Fruit fly (Drosophila melanogaster) whole organism, embryonic: Measurements from ENCODE around the gene ewg.
A peak's percentile ranks its signal among the peaks of the same experiment; 100 is the strongest.

ENCODE experiments used
- Abd-B ChIP-seq: fragments of 200-800 bp; sonication (Bioruptor generic); optimal IDR thresholded peaks from 2 replicates; lab custom pipeline; 2018; ENCODE audit warnings: missing biosample characterization, mild to moderate bottlenecking, missing genetic modification characterization, moderate library complexity
- BEAF-32 ChIP-seq: fragments of 200-800 bp; sonication (Bioruptor generic); optimal IDR thresholded peaks from 3 replicates; lab custom pipeline; 2017; ENCODE audit warnings: missing biosample characterization, missing genetic modification characterization, mild to moderate bottlenecking, moderate library complexity, missing genetic modification reagents
- CG10565 ChIP-seq: fragments of 200-800 bp; sonication (Bioruptor generic); optimal IDR thresholded peaks from 3 replicates; lab custom pipeline; 2016; ENCODE audit warnings: missing biosample characterization, mild to moderate bottlenecking, missing genetic modification characterization
- CG12744 ChIP-seq: fragments of 200-800 bp; sonication (Bioruptor generic); optimal IDR thresholded peaks from 2 replicates; lab custom pipeline; 2016; ENCODE audit warnings: missing biosample characterization, missing genetic modification characterization
- CG13287 ChIP-seq: fragments of 200-800 bp; sonication (Bioruptor generic); IDR thresholded peaks from 2 replicates; pipeline ENCODE4 v1.3.6; 2022; ENCODE audit warnings: missing biosample characterization, missing genetic modification characterization; ENCODE audit not compliant: partially characterized antibody
- CG15011 ChIP-seq: fragments of 200-800 bp; sonication (Bioruptor generic); optimal IDR thresholded peaks from 3 replicates; lab custom pipeline; 2018; ENCODE audit warnings: missing biosample characterization, mild to moderate bottlenecking, missing genetic modification characterization
- CG15514 ChIP-seq: fragments of 200-800 bp; sonication (Bioruptor generic); optimal IDR thresholded peaks from 3 replicates; lab custom pipeline; 2017; ENCODE audit warnings: missing biosample characterization, missing genetic modification characterization, mild to moderate bottlenecking, moderate library complexity, missing genetic modification reagents
- CG15601 ChIP-seq: fragments of 200-800 bp; sonication (Bioruptor generic); optimal IDR thresholded peaks from 3 replicates; lab custom pipeline; 2019; ENCODE audit warnings: missing biosample characterization, mild to moderate bottlenecking, missing genetic modification characterization, moderate library complexity
- CG1602 ChIP-seq: fragments of 200-800 bp; sonication (Bioruptor generic); optimal IDR thresholded peaks from 3 replicates; lab custom pipeline; 2016; ENCODE audit warnings: missing biosample characterization, missing genetic modification characterization
- CG1603 ChIP-seq: fragments of 200-800 bp; sonication (Bioruptor generic); optimal IDR thresholded peaks from 2 replicates; lab custom pipeline; 2019; ENCODE audit warnings: missing biosample characterization, mild to moderate bottlenecking, missing genetic modification characterization, moderate library complexity
- CG17612 ChIP-seq: fragments of 200-800 bp; sonication (Bioruptor generic); IDR thresholded peaks from 2 replicates; pipeline ENCODE4 v1.3.6; 2022; ENCODE audit warnings: missing biosample characterization, missing genetic modification characterization
- CG31388 ChIP-seq: fragments of 200-800 bp; sonication (Bioruptor generic); optimal IDR thresholded peaks from 2 replicates; lab custom pipeline; 2016; ENCODE audit warnings: missing biosample characterization, missing genetic modification characterization
- CG34224 ChIP-seq: fragments of 200-800 bp; sonication (Bioruptor generic); IDR thresholded peaks from 3 replicates; pipeline ENCODE4 v1.3.6; 2022; ENCODE audit warnings: missing biosample characterization, missing genetic modification characterization; ENCODE audit not compliant: partially characterized antibody
- CG3838 ChIP-seq: fragments of 200-800 bp; sonication (Bioruptor generic); optimal IDR thresholded peaks from 3 replicates; lab custom pipeline; 2016; ENCODE audit warnings: missing biosample characterization, missing genetic modification characterization
- CG6272 ChIP-seq: fragments of 200-800 bp; sonication (Bioruptor generic); IDR thresholded peaks from 2 replicates; pipeline ENCODE4 v1.3.6; 2022; ENCODE audit warnings: missing biosample characterization, missing genetic modification characterization
- CG8359 ChIP-seq: fragments of 200-800 bp; sonication (Bioruptor generic); optimal IDR thresholded peaks from 2 replicates; lab custom pipeline; 2017; ENCODE audit warnings: missing biosample characterization, mild to moderate bottlenecking, missing genetic modification characterization, borderline replicate concordance
- CG8478 ChIP-seq: fragments of >200 bp; optimal IDR thresholded peaks from 2 replicates; lab custom pipeline; 2018
- CG8924 ChIP-seq: fragments of 200-800 bp; optimal IDR thresholded peaks from 3 replicates; lab custom pipeline; 2019; ENCODE audit warnings: missing biosample characterization, mild to moderate bottlenecking, missing genetic modification characterization, moderate library complexity
- CG9876 ChIP-seq: fragments of 200-800 bp; sonication (Bioruptor generic); optimal IDR thresholded peaks from 2 replicates; lab custom pipeline; 2016; ENCODE audit warnings: missing biosample characterization, missing genetic modification characterization
- Camta ChIP-seq: fragments of 200-800 bp; sonication (Bioruptor generic); optimal IDR thresholded peaks from 2 replicates; lab custom pipeline; 2016; ENCODE audit warnings: missing biosample characterization, missing genetic modification characterization
- D19A ChIP-seq: fragments of 200-800 bp; optimal IDR thresholded peaks from 3 replicates; lab custom pipeline; 2019; ENCODE audit warnings: missing biosample characterization, mild to moderate bottlenecking, missing genetic modification characterization, moderate library complexity
- Dad ChIP-seq: fragments of 200-800 bp; sonication (Bioruptor generic); optimal IDR thresholded peaks from 3 replicates; lab custom pipeline; 2016; ENCODE audit warnings: missing biosample characterization, missing genetic modification characterization
- Dbx ChIP-seq: fragments of 200-800 bp; sonication (Bioruptor generic); IDR thresholded peaks from 3 replicates; pipeline ENCODE4 v1.3.6; 2022; ENCODE audit warnings: missing biosample characterization, missing genetic modification characterization
- Dfd ChIP-seq, 2 experiments: fragments of >200 bp; optimal IDR thresholded peaks; 2 replicates each; lab custom pipeline; 2017; ENCODE audit warnings: missing biosample characterization in 2 of 2, missing genetic modification characterization in 2 of 2
- Dll ChIP-seq: fragments of 200-800 bp; sonication (Bioruptor generic); IDR thresholded peaks from 4 replicates; pipeline ENCODE4 v1.3.6; 2022; ENCODE audit warnings: missing biosample characterization, missing genetic modification characterization; ENCODE audit not compliant: partially characterized antibody
- E2f2 ChIP-seq: fragments of 200-800 bp; sonication (Bioruptor generic); IDR thresholded peaks from 2 replicates; pipeline ENCODE4 v1.3.6; 2022; ENCODE audit warnings: missing biosample characterization, missing genetic modification characterization
- Fer2 ChIP-seq: fragments of 200-800 bp; sonication (Bioruptor generic); optimal IDR thresholded peaks from 2 replicates; lab custom pipeline; 2018; ENCODE audit warnings: missing biosample characterization, mild to moderate bottlenecking, missing genetic modification characterization, moderate library complexity
- HLHmδ ChIP-seq: fragments of 200-800 bp; sonication (Bioruptor generic); optimal IDR thresholded peaks from 2 replicates; lab custom pipeline; 2018; ENCODE audit warnings: missing biosample characterization, mild to moderate bottlenecking, missing genetic modification characterization, moderate library complexity
- Hey ChIP-seq: fragments of 200-800 bp; sonication (Bioruptor generic); optimal IDR thresholded peaks from 3 replicates; lab custom pipeline; 2018; ENCODE audit warnings: missing biosample characterization, mild to moderate bottlenecking, missing genetic modification characterization
- Jarid2 ChIP-seq: fragments of 200-800 bp; sonication (Bioruptor generic); optimal IDR thresholded peaks from 3 replicates; lab custom pipeline; 2017; ENCODE audit warnings: mild to moderate bottlenecking, missing biosample characterization, missing genetic modification reagents, missing genetic modification characterization
- Med ChIP-seq: fragments of 200-800 bp; sonication (Bioruptor generic); peaks from one replicate; lab custom pipeline; 2016; ENCODE audit warnings: missing biosample characterization, missing genetic modification characterization, mild to moderate bottlenecking, inconsistent platforms, moderate library complexity
- Mes4 ChIP-seq: fragments of 200-800 bp; sonication (Bioruptor generic); optimal IDR thresholded peaks from 2 replicates; lab custom pipeline; 2016; ENCODE audit warnings: missing biosample characterization, missing genetic modification characterization
- Nf-YB ChIP-seq: fragments of 200-800 bp; sonication (Bioruptor generic); optimal IDR thresholded peaks from 3 replicates; lab custom pipeline; 2019; ENCODE audit warnings: missing biosample characterization, mild to moderate bottlenecking, missing genetic modification characterization, moderate library complexity
- Ravus ChIP-seq: fragments of 200-800 bp; sonication (Bioruptor generic); IDR thresholded peaks from 2 replicates; pipeline ENCODE4 v1.3.6; 2022; ENCODE audit warnings: missing biosample characterization, missing genetic modification characterization
- Taf1 ChIP-seq: fragments of 200-800 bp; sonication (Bioruptor generic); IDR thresholded peaks from 2 replicates; pipeline ENCODE4 v1.3.6; 2022; ENCODE audit warnings: missing biosample characterization, missing genetic modification characterization
- cad ChIP-seq: fragments of >200 bp; optimal IDR thresholded peaks from 2 replicates; lab custom pipeline; 2017; ENCODE audit warnings: missing biosample characterization, missing genetic modification characterization
- caup ChIP-seq: fragments of 200-800 bp; sonication (Bioruptor generic); optimal IDR thresholded peaks from 3 replicates; lab custom pipeline; 2017; ENCODE audit warnings: missing biosample characterization, mild to moderate bottlenecking, missing genetic modification characterization, moderate library complexity; ENCODE audit not compliant: severe bottlenecking
- croc ChIP-seq: fragments of 200-800 bp; sonication (Bioruptor generic); conservative IDR thresholded peaks from 3 replicates; pipeline ENCODE4 v1.3.6; 2022; ENCODE audit warnings: missing biosample characterization, missing genetic modification characterization
- cwo ChIP-seq: fragments of 200-800 bp; sonication (Bioruptor generic); optimal IDR thresholded peaks from 3 replicates; lab custom pipeline; 2017; ENCODE audit warnings: missing biosample characterization, missing genetic modification characterization, mild to moderate bottlenecking, moderate library complexity, missing genetic modification reagents
- dmrt11E ChIP-seq: fragments of 200-800 bp; sonication (Bioruptor generic); optimal IDR thresholded peaks from 3 replicates; lab custom pipeline; 2018; ENCODE audit warnings: missing biosample characterization, mild to moderate bottlenecking, missing genetic modification characterization, moderate library complexity
- en ChIP-seq: fragments of 200-800 bp; sonication (Bioruptor generic); optimal IDR thresholded peaks from 2 replicates; lab custom pipeline; 2016; ENCODE audit warnings: missing biosample characterization, missing genetic modification characterization
- eyg ChIP-seq: fragments of 200-800 bp; sonication (Bioruptor generic); optimal IDR thresholded peaks from 3 replicates; lab custom pipeline; 2016; ENCODE audit warnings: missing biosample characterization, missing genetic modification characterization
- gem ChIP-seq: fragments of 200-800 bp; sonication (Bioruptor generic); optimal IDR thresholded peaks from 2 replicates; lab custom pipeline; 2019; ENCODE audit warnings: missing biosample characterization, mild to moderate bottlenecking, missing genetic modification characterization, moderate library complexity
- lbe ChIP-seq: fragments of 200-800 bp; sonication (Bioruptor generic); optimal IDR thresholded peaks from 2 replicates; lab custom pipeline; 2016; ENCODE audit warnings: missing biosample characterization, mild to moderate bottlenecking, missing genetic modification characterization
- luna ChIP-seq: fragments of 200-800 bp; sonication (Bioruptor generic); optimal IDR thresholded peaks from 2 replicates; lab custom pipeline; 2016; ENCODE audit warnings: missing biosample characterization, missing genetic modification characterization
- pita ChIP-seq: fragments of 200-800 bp; sonication (Bioruptor generic); optimal IDR thresholded peaks from 2 replicates; lab custom pipeline; 2017; ENCODE audit warnings: missing biosample characterization, mild to moderate bottlenecking, missing genetic modification characterization
- ranshi ChIP-seq: fragments of 200-800 bp; sonication (Bioruptor generic); IDR thresholded peaks from 2 replicates; pipeline ENCODE4 v1.3.6; 2022; ENCODE audit warnings: missing biosample characterization, missing genetic modification characterization
- vnd ChIP-seq: fragments of 200-800 bp; sonication (Bioruptor generic); IDR thresholded peaks from 3 replicates; pipeline ENCODE4 v1.3.6; 2022; ENCODE audit warnings: missing biosample characterization, missing genetic modification characterization; ENCODE audit not compliant: partially characterized antibody
- wor ChIP-seq: fragments of 200-800 bp; sonication (Bioruptor generic); IDR thresholded peaks from 2 replicates; pipeline ENCODE4 v1.3.6; 2022; ENCODE audit warnings: missing biosample characterization, missing genetic modification characterization

Gene ewg

DNA sequence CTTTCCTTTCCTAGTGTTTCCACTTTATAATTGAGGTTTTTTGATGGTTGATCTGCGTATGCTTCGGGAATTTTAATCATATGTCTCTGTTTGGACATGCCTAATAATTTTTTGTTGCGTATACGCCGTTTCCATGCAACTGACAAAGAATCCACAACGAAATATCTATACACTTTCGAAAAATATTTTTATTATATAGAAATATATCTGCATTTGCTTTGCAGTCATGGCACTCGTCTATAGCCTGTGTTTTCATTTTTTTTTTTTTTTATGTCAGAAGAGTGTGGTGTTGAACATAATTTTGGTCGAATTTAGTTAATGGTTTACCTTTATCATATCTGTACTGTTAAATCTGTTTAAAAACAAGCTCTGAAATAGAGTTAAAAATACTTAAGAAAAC lies 16.7 kb downstream of the ewg start:
- TF ChIP-seq D19A (tag; lab: Kevin White, UChicago), result peak; percentile 78
- TF ChIP-seq CG31388 (GFP tag; lab: Kevin White, UChicago), result no peak
- peak; percentile 1 for TF ChIP-seq gem (tag; lab: Kevin White, UChicago)
- no peak for TF ChIP-seq CG17612 (GFP tag; lab: Robert Waterston, UW)
- peak; percentile 1 for TF ChIP-seq Med (GFP tag; lab: Kevin White, UChicago)
- peak; percentile 5 for TF ChIP-seq lbe (GFP tag; lab: Kevin White, UChicago)
- TF ChIP-seq Nf-YB (GFP tag; lab: Kevin White, UChicago), result no peak
- TF ChIP-seq wor (GFP tag; lab: Robert Waterston, UW), result no peak
- TF ChIP-seq, all 482 proteins: peak for 4

DNA sequence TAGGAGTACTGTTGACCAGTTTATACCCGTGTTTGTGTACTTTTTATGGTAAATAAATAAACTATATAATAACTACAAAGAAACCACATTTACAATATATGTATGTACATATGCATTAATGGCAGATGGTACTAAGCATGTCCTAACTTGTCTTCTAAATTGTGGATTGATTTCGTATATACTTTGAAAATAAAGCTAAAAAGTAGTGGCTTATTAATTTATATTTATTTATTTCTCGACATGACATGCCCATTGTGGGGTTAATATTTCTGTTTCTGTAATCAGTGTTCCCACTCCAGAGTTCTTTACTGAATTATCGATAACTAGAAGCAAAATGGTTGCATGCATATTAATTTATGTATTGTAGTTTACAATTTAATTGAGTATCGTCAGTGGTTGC lies 24.1 kb downstream of the ewg start, which contains the start of gene cin:
Gene cin, plus strand, starts transcription at position 306 of the 400 bp plus-strand sequence.
- TF ChIP-seq CG34224 (GFP tag; lab: Robert Waterston, UW), result no peak
- TF ChIP-seq Fer2 (tag; lab: Kevin White, UChicago), result no peak
- peak; percentile 51 for TF ChIP-seq CG8924 (tag; lab: Kevin White, UChicago)
- TF ChIP-seq Mes4, result no peak
- no peak for TF ChIP-seq vnd (GFP tag; lab: Robert Waterston, UW)
- no peak for TF ChIP-seq en
- TF ChIP-seq cad (GFP tag; lab: Kevin White, UChicago), result no peak
- no peak for TF ChIP-seq CG3838 (GFP tag; lab: Kevin White, UChicago)
- TF ChIP-seq CG10565 (GFP tag; lab: Kevin White, UChicago), result no peak
- no peak for TF ChIP-seq Hey
- TF ChIP-seq CG8478, result no peak
- no peak for TF ChIP-seq Camta (GFP tag; lab: Kevin White, UChicago)
- TF ChIP-seq croc (GFP tag; lab: Robert Waterston, UW), result no peak
- TF ChIP-seq CG15011 (GFP tag; lab: Kevin White, UChicago), result no peak
- peak; percentile 22 for TF ChIP-seq caup (GFP tag; lab: Kevin White, UChicago)
- TF ChIP-seq pita (GFP tag; lab: Kevin White, UChicago), result no peak
- no peak for TF ChIP-seq Abd-B (GFP tag; lab: Kevin White, UChicago)
- no peak for TF ChIP-seq Dfd (GFP tag; optimal IDR thresholded peaks at IDR 0.05; lab: Kevin White, UChicago)
- TF ChIP-seq CG13287, result no peak
- no peak for TF ChIP-seq CG9876 (GFP tag; lab: Kevin White, UChicago)
- TF ChIP-seq Taf1 (GFP tag; lab: Robert Waterston, UW), result no peak
- TF ChIP-seq CG1602, result peak; percentile 9
- TF ChIP-seq cwo (GFP tag; lab: Kevin White, UChicago), result no peak
- TF ChIP-seq Ravus (GFP tag; lab: Robert Waterston, UW), result no peak
- no peak for TF ChIP-seq CG8359 (GFP tag; lab: Kevin White, UChicago)
- TF ChIP-seq E2f2, result no peak
- peak; percentile 73 for TF ChIP-seq gem (tag; lab: Kevin White, UChicago)
- TF ChIP-seq Jarid2 (GFP tag; lab: Kevin White, UChicago), result no peak
- TF ChIP-seq Dll (GFP tag; lab: Robert Waterston, UW), result no peak
- no peak for TF ChIP-seq CG1603 (tag; lab: Kevin White, UChicago)
- peak; percentile 30 for TF ChIP-seq CG15514 (GFP tag; lab: Kevin White, UChicago)
- peak; percentile 34; the same call in 1 of the 2 replicates for TF ChIP-seq ranshi
- no peak for TF ChIP-seq CG6272 (GFP tag; lab: Robert Waterston, UW)
- TF ChIP-seq Dad (GFP tag; lab: Kevin White, UChicago), result no peak
- no peak for TF ChIP-seq CG12744
- no peak for TF ChIP-seq HLHmδ (GFP tag; lab: Kevin White, UChicago)
- no peak for TF ChIP-seq luna (GFP tag; lab: Kevin White, UChicago)
- TF ChIP-seq dmrt11E (tag; lab: Kevin White, UChicago), result peak; percentile 56
- no peak for TF ChIP-seq BEAF-32 (GFP tag; lab: Kevin White, UChicago)
- no peak for TF ChIP-seq CG15601 (tag; lab: Kevin White, UChicago)
- TF ChIP-seq eyg, result no peak
- TF ChIP-seq wor (GFP tag; lab: Robert Waterston, UW), result no peak
- 0 out of 3 replicates have a peak, but pooled peaks have one; percentile 26 for TF ChIP-seq Dbx (GFP tag; lab: Robert Waterston, UW)
